Worm (Caenorhabditis elegans) whole organism, L1 larva: Measurements from ENCODE around the gene mgl-3.
"Not testable (repeated sequence)": the region's sequence is repeated elsewhere in the genome, so short reads cannot be mapped to it uniquely, and the experiment has no call there.

Source experiments
- C04F5.9 ChIP-seq: sonication (generic microtip); optimal IDR thresholded peaks from 2 replicates; lab custom pipeline; 2016; ENCODE audit warnings: missing genetic modification characterization, missing compliant biosample characterization
- F16B12.6 ChIP-seq: fragments of 150-350 bp; optimal IDR thresholded peaks from 2 replicates; lab custom pipeline; 2014; ENCODE audit warnings: missing biosample characterization, missing genetic modification characterization
- Y116A8C.19 ChIP-seq: sonication (generic microtip); optimal IDR thresholded peaks from 2 replicates; lab custom pipeline; 2016; ENCODE audit warnings: missing compliant biosample characterization, missing genetic modification characterization, borderline replicate concordance
- ama-1 ChIP-seq: fragments of 150-350 bp; optimal IDR thresholded peaks from 2 replicates; lab custom pipeline; 2014
- ceh-88 ChIP-seq: fragments of 200-800 bp; sonication (Bioruptor generic); IDR thresholded peaks from 2 replicates; pipeline ENCODE4 v1.3.6; 2022; ENCODE audit warnings: missing genetic modification characterization, missing compliant biosample characterization
- dsc-1 ChIP-seq: sonication (generic microtip); optimal IDR thresholded peaks from 2 replicates; lab custom pipeline; 2016; ENCODE audit warnings: mild to moderate bottlenecking, missing genetic modification characterization, missing compliant biosample characterization
- egl-13 ChIP-seq: sonication (generic microtip); optimal IDR thresholded peaks from 2 replicates; lab custom pipeline; 2016; ENCODE audit warnings: missing genotype, missing genetic modification reagents, missing genetic modification characterization, missing compliant biosample characterization
- egl-27 ChIP-seq, 2 experiments: fragments of 150-350 bp in 1 of 2; sonication (generic microtip); optimal IDR thresholded peaks; 3 replicates each; lab custom pipeline; 2017 to 2018; ENCODE audit warnings: missing biosample characterization in 2 of 2, missing genetic modification characterization in 2 of 2, missing genetic modification reagents in 2 of 2
- elt-2 ChIP-seq: sonication (generic microtip); optimal IDR thresholded peaks from 2 replicates; lab custom pipeline; 2016; ENCODE audit warnings: missing genetic modification characterization, mild to moderate bottlenecking, inconsistent platforms, missing compliant biosample characterization, missing genetic modification reagents
- elt-3 ChIP-seq, 6 experiments: fragments of 150-350 bp in 1 of 6; sonication (generic microtip); optimal IDR thresholded peaks; 2 replicates each; lab custom pipeline; 2017 to 2018; ENCODE audit warnings: missing biosample characterization in 6 of 6, missing genetic modification characterization in 6 of 6, inconsistent platforms in 1 of 6
- ets-5 ChIP-seq: fragments of 200-800 bp; sonication (Bioruptor generic); IDR thresholded peaks from 2 replicates; pipeline ENCODE4 v1.3.6; 2022; ENCODE audit warnings: missing genetic modification characterization, missing compliant biosample characterization
- fkh-10 ChIP-seq: sonication (generic microtip); optimal IDR thresholded peaks from 2 replicates; lab custom pipeline; 2017; ENCODE audit warnings: missing biosample characterization, missing genetic modification reagents, missing genetic modification characterization
- hlh-17 ChIP-seq: fragments of 200-800 bp; sonication (Bioruptor generic); optimal IDR thresholded peaks from 2 replicates; lab custom pipeline; 2018; ENCODE audit warnings: missing genetic modification characterization, mild to moderate bottlenecking, missing compliant biosample characterization, moderate library complexity, borderline replicate concordance
- hlh-4 ChIP-seq: sonication (generic microtip); optimal IDR thresholded peaks from 2 replicates; lab custom pipeline; 2016; ENCODE audit warnings: mild to moderate bottlenecking, missing genetic modification characterization, missing compliant biosample characterization
- irx-1 ChIP-seq: sonication (generic microtip); optimal IDR thresholded peaks from 2 replicates; lab custom pipeline; 2016; ENCODE audit warnings: missing genetic modification characterization, missing compliant biosample characterization
- lin-39 ChIP-seq: fragments of 150-350 bp; optimal IDR thresholded peaks from 2 replicates; lab custom pipeline; 2014; ENCODE audit warnings: missing biosample characterization, missing genetic modification reagents, missing genetic modification characterization
- lir-3 ChIP-seq: sonication (generic microtip); optimal IDR thresholded peaks from 2 replicates; lab custom pipeline; 2016; ENCODE audit warnings: mild to moderate bottlenecking, missing genetic modification characterization, moderate library complexity, missing compliant biosample characterization; ENCODE audit not compliant: poor library complexity
- mef-2 ChIP-seq: fragments of 150-350 bp; optimal IDR thresholded peaks from 2 replicates; lab custom pipeline; 2014; ENCODE audit warnings: missing biosample characterization, missing genetic modification characterization
- mep-1 ChIP-seq: fragments of 150-350 bp; optimal IDR thresholded peaks from 2 replicates; lab custom pipeline; 2014; ENCODE audit warnings: missing biosample characterization, missing genetic modification characterization
- nhr-19 ChIP-seq: fragments of 200-800 bp; sonication (Bioruptor generic); conservative IDR thresholded peaks from 2 replicates; pipeline ENCODE4 v1.3.6; 2022; ENCODE audit warnings: missing genetic modification characterization, missing compliant biosample characterization
- nhr-28 ChIP-seq: fragments of 150-350 bp; optimal IDR thresholded peaks from 2 replicates; lab custom pipeline; 2014; ENCODE audit warnings: missing biosample characterization, missing genetic modification characterization
- nhr-47 ChIP-seq: sonication (generic microtip); optimal IDR thresholded peaks from 2 replicates; lab custom pipeline; 2016; ENCODE audit warnings: mild to moderate bottlenecking, missing genetic modification characterization, moderate library complexity, missing compliant biosample characterization
- nhr-76 ChIP-seq: sonication (generic microtip); optimal IDR thresholded peaks from 2 replicates; lab custom pipeline; 2017; ENCODE audit warnings: missing biosample characterization, missing genetic modification characterization
- pqm-1 ChIP-seq: sonication (generic microtip); optimal IDR thresholded peaks from 3 replicates; lab custom pipeline; 2017; ENCODE audit warnings: missing biosample characterization, missing genetic modification characterization
- rnt-1 ChIP-seq: sonication (generic microtip); optimal IDR thresholded peaks from 2 replicates; lab custom pipeline; 2016; ENCODE audit warnings: mild to moderate bottlenecking, missing genetic modification characterization, moderate library complexity, missing compliant biosample characterization
- snu-23 ChIP-seq: sonication (generic microtip); optimal IDR thresholded peaks from 2 replicates; lab custom pipeline; 2016; ENCODE audit warnings: missing genetic modification characterization, missing compliant biosample characterization
- sox-4 ChIP-seq: sonication (generic microtip); optimal IDR thresholded peaks from 2 replicates; lab custom pipeline; 2016; ENCODE audit warnings: missing genetic modification characterization, missing compliant biosample characterization
- swsn-7 ChIP-seq: sonication (generic microtip); optimal IDR thresholded peaks from 2 replicates; lab custom pipeline; 2016; ENCODE audit warnings: missing genetic modification characterization, missing compliant biosample characterization
- tlp-1 ChIP-seq: fragments of 150-350 bp; optimal IDR thresholded peaks from 2 replicates; lab custom pipeline; 2014; ENCODE audit warnings: missing biosample characterization, missing genetic modification characterization
- unc-130 ChIP-seq: fragments of 150-350 bp; optimal IDR thresholded peaks from 2 replicates; lab custom pipeline; 2017; ENCODE audit warnings: missing biosample characterization, missing genetic modification characterization, inconsistent platforms
- ztf-11 ChIP-seq, 2 experiments: sonication (generic microtip); optimal IDR thresholded peaks; 2 replicates each; lab custom pipeline; 2016 to 2017; ENCODE audit warnings: missing genetic modification characterization in 2 of 2, missing biosample characterization in 1 of 2, missing compliant biosample characterization in 1 of 2

Gene mgl-3

ce11 chrIV:5411641-5412337 lies 27.0 kb upstream of the mgl-3 start, which contains the start of gene ZK616.8:
Gene ZK616.8 (minus strand): TSS chrIV:5412193.
- no peak for TF ChIP-seq lir-3 (tag; lab: Kevin White, UChicago)
- no peak for TF ChIP-seq Y116A8C.19 (tag; lab: Kevin White, UChicago)
- no peak for TF ChIP-seq ama-1 (lab: Kevin White, UChicago)
- no peak for TF ChIP-seq irx-1 (tag; lab: Kevin White, UChicago)
- TF ChIP-seq snu-23 (GFP tag; lab: Kevin White, UChicago), result no peak
- TF ChIP-seq hlh-17 (GFP tag; lab: Kevin White, UChicago), result no peak
- TF ChIP-seq sox-4 (tag; lab: Kevin White, UChicago), result no peak
- no peak for TF ChIP-seq hlh-4 (tag; lab: Kevin White, UChicago)
- no peak for TF ChIP-seq nhr-47 (tag; lab: Kevin White, UChicago)
- no peak for TF ChIP-seq nhr-28 (tag; lab: Kevin White, UChicago)
- no peak for TF ChIP-seq tlp-1 (tag; lab: Kevin White, UChicago)
- TF ChIP-seq unc-130 (tag; lab: Kevin White, UChicago), result no peak
- TF ChIP-seq elt-2 (tag; lab: Kevin White, UChicago), result no peak
- no peak for TF ChIP-seq mef-2 (tag; lab: Kevin White, UChicago)
- no peak for TF ChIP-seq ceh-88 (GFP tag; lab: Robert Waterston, UW)
- TF ChIP-seq, all 84 proteins: peak for 0

ce11 chrIV:5415696-5416095 lies 23.1 kb upstream of the mgl-3 start, which contains the start of gene spp-7:
Gene spp-7 (minus strand): TSS chrIV:5415796.
- TF ChIP-seq swsn-7 (tag; lab: Kevin White, UChicago) (no peak), rnt-1 (tag; lab: Kevin White, UChicago) (no peak)

- TF ChIP-seq nhr-28 (tag; lab: Kevin White, UChicago) (no peak), irx-1 (tag; lab: Kevin White, UChicago) (no peak), fkh-10 (GFP tag; lab: Kevin White, UChicago) (no peak), elt-3 (tag; optimal IDR thresholded peaks at IDR 0.05; lab: Kevin White, UChicago) (no peak), ets-5 (GFP tag; lab: Robert Waterston, UW) (no peak), lin-39 (tag; lab: Kevin White, UChicago) (no peak), C04F5.9 (tag; lab: Kevin White, UChicago) (no peak), egl-13 (tag; lab: Kevin White, UChicago) (no peak), swsn-7 (tag; lab: Kevin White, UChicago) (no peak), nhr-19 (GFP tag; lab: Robert Waterston, UW) (no peak), hlh-4 (tag; lab: Kevin White, UChicago) (no peak), egl-27 (tag; optimal IDR thresholded peaks at IDR 0.05; lab: Kevin White, UChicago) (no peak), mep-1 (tag; lab: Kevin White, UChicago) (no peak), pqm-1 (no peak)
Measured at ce11 chrIV:5419122-5419521, 19.7 kb upstream of the mgl-3 start, which contains the start of gene ehn-3. Gene ehn-3 (minus strand): TSS chrIV:5419222.

- TF ChIP-seq nhr-76 (no peak), swsn-7 (tag; lab: Kevin White, UChicago) (no peak), dsc-1 (no peak)
Measured at ce11 chrIV:5452667-5453066, 13.9 kb downstream of the mgl-3 start, which contains the start of gene Y4C6A.4. Gene Y4C6A.4 (plus strand): TSS chrIV:5452967.

- TF ChIP-seq F16B12.6 (tag; lab: Kevin White, UChicago); ztf-11 (tag; optimal IDR thresholded peaks at IDR 0.05; lab: Kevin White, UChicago); ceh-88 (GFP tag; lab: Robert Waterston, UW): not testable (repeated sequence)
Measured at ce11 chrIV:5455999-5456398, 17.2 kb downstream of the mgl-3 start, which contains the start of gene Y4C6A.3. Gene Y4C6A.3 (minus strand): TSS chrIV:5456099.
